Worm (Caenorhabditis elegans) whole organism, late embryonic: ENCODE results near the gene egrh-3.

Source experiments
- K02D7.2 ChIP-seq: sonication (generic microtip); optimal IDR thresholded peaks from 2 replicates; lab custom pipeline; 2017; ENCODE audit warnings: mild to moderate bottlenecking, missing genetic modification characterization, missing compliant biosample characterization
- Y22D7AL.16 ChIP-seq: sonication (generic microtip); optimal IDR thresholded peaks from 2 replicates; lab custom pipeline; 2016; ENCODE audit warnings: missing genetic modification characterization, missing compliant biosample characterization
- ahr-1 ChIP-seq: sonication (generic microtip); optimal IDR thresholded peaks from 2 replicates; lab custom pipeline; 2016; ENCODE audit warnings: missing genetic modification characterization, missing compliant biosample characterization
- ama-1 ChIP-seq: fragments of 150-350 bp; optimal IDR thresholded peaks from 2 replicates; lab custom pipeline; 2014
- ceh-14 ChIP-seq: sonication (generic microtip); optimal IDR thresholded peaks from 2 replicates; lab custom pipeline; 2016; ENCODE audit warnings: missing genotype, missing genetic modification characterization, missing compliant biosample characterization
- ceh-19 ChIP-seq: fragments of 200-800 bp; sonication (Bioruptor generic); optimal IDR thresholded peaks from 2 replicates; lab custom pipeline; 2018; ENCODE audit warnings: mild to moderate bottlenecking, missing genetic modification characterization, missing compliant biosample characterization
- ceh-2 ChIP-seq: sonication (generic microtip); optimal IDR thresholded peaks from 2 replicates; lab custom pipeline; 2016; ENCODE audit warnings: missing genotype, missing genetic modification characterization, missing compliant biosample characterization
- ceh-22 ChIP-seq: sonication (generic microtip); optimal IDR thresholded peaks from 2 replicates; lab custom pipeline; 2017; ENCODE audit warnings: missing biosample characterization, missing genetic modification characterization
- ceh-24 ChIP-seq: sonication (generic microtip); optimal IDR thresholded peaks from 2 replicates; lab custom pipeline; 2016; ENCODE audit warnings: mild to moderate bottlenecking, missing genetic modification characterization, missing compliant biosample characterization
- ceh-30 ChIP-seq: fragments of 150-350 bp; optimal IDR thresholded peaks from 2 replicates; lab custom pipeline; 2014; ENCODE audit warnings: missing biosample characterization, missing genetic modification characterization
- ceh-31 ChIP-seq: sonication (generic microtip); optimal IDR thresholded peaks from 2 replicates; lab custom pipeline; 2016; ENCODE audit warnings: missing genetic modification characterization, missing compliant biosample characterization
- ceh-34 ChIP-seq: sonication (generic microtip); optimal IDR thresholded peaks from 2 replicates; lab custom pipeline; 2016; ENCODE audit warnings: mild to moderate bottlenecking, missing genetic modification characterization, missing compliant biosample characterization
- ceh-48 ChIP-seq: sonication (generic microtip); optimal IDR thresholded peaks from 2 replicates; lab custom pipeline; 2016; ENCODE audit warnings: missing genetic modification characterization, inconsistent platforms, missing compliant biosample characterization
- ceh-6 ChIP-seq: fragments of 200-800 bp; sonication (Bioruptor generic); optimal IDR thresholded peaks from 2 replicates; lab custom pipeline; 2018; ENCODE audit warnings: mild to moderate bottlenecking, missing genetic modification characterization, missing compliant biosample characterization
- ceh-9 ChIP-seq: sonication (generic microtip); optimal IDR thresholded peaks from 2 replicates; lab custom pipeline; 2016; ENCODE audit warnings: mild to moderate bottlenecking, missing genetic modification characterization, inconsistent platforms, missing compliant biosample characterization
- che-1 ChIP-seq: sonication (generic microtip); optimal IDR thresholded peaks from 2 replicates; lab custom pipeline; 2016; ENCODE audit warnings: mild to moderate bottlenecking, missing genetic modification characterization, missing compliant biosample characterization
- eyg-1 ChIP-seq: sonication (generic microtip); optimal IDR thresholded peaks from 2 replicates; lab custom pipeline; 2016; ENCODE audit warnings: missing genotype, missing genetic modification characterization, missing compliant biosample characterization
- fkh-6 ChIP-seq: sonication (generic microtip); optimal IDR thresholded peaks from 2 replicates; lab custom pipeline; 2016; ENCODE audit warnings: missing genetic modification characterization, missing compliant biosample characterization
- hlh-15 ChIP-seq: sonication (generic microtip); optimal IDR thresholded peaks from 2 replicates; lab custom pipeline; 2016; ENCODE audit warnings: missing genetic modification characterization, missing compliant biosample characterization
- hlh-30 ChIP-seq: sonication (generic microtip); optimal IDR thresholded peaks from 2 replicates; lab custom pipeline; 2017; ENCODE audit warnings: antibody characterized with exemption, missing genetic modification characterization, missing compliant biosample characterization; ENCODE audit not compliant: insufficient read depth
- hlh-6 ChIP-seq: sonication (generic microtip); optimal IDR thresholded peaks from 2 replicates; lab custom pipeline; 2016; ENCODE audit warnings: missing genotype, missing genetic modification characterization, missing compliant biosample characterization
- lim-6 ChIP-seq: sonication (generic microtip); optimal IDR thresholded peaks from 2 replicates; lab custom pipeline; 2016; ENCODE audit warnings: missing genetic modification characterization, missing compliant biosample characterization
- madf-2 ChIP-seq: sonication (generic microtip); optimal IDR thresholded peaks from 2 replicates; lab custom pipeline; 2017; ENCODE audit warnings: missing genetic modification characterization, missing compliant biosample characterization
- npax-4 ChIP-seq: sonication (generic microtip); optimal IDR thresholded peaks from 2 replicates; lab custom pipeline; 2016; ENCODE audit warnings: missing genetic modification characterization, missing compliant biosample characterization
- odd-2 ChIP-seq: sonication (generic microtip); optimal IDR thresholded peaks from 2 replicates; lab custom pipeline; 2017; ENCODE audit warnings: antibody characterized with exemption, mild to moderate bottlenecking, missing genetic modification characterization, missing compliant biosample characterization
- pag-3 ChIP-seq: sonication (generic microtip); optimal IDR thresholded peaks from 2 replicates; lab custom pipeline; 2016; ENCODE audit warnings: missing compliant biosample characterization, missing genetic modification characterization, borderline replicate concordance
- pax-1 ChIP-seq: fragments of 150-350 bp; optimal IDR thresholded peaks from 2 replicates; lab custom pipeline; 2014; ENCODE audit warnings: missing biosample characterization, missing genetic modification characterization
- pros-1 ChIP-seq: fragments of 150-350 bp; optimal IDR thresholded peaks from 2 replicates; lab custom pipeline; 2014; ENCODE audit warnings: missing biosample characterization, missing genetic modification reagents, missing genetic modification characterization
- ref-2 ChIP-seq: sonication (generic microtip); optimal IDR thresholded peaks from 2 replicates; lab custom pipeline; 2016; ENCODE audit warnings: missing genetic modification characterization, missing compliant biosample characterization
- sdc-2 ChIP-seq: sonication (generic microtip); optimal IDR thresholded peaks from 2 replicates; lab custom pipeline; 2016; ENCODE audit warnings: missing genotype, missing genetic modification characterization, missing compliant biosample characterization
- sox-2 ChIP-seq: fragments of 200-800 bp; sonication (Bioruptor generic); IDR thresholded peaks from 2 replicates; pipeline ENCODE4 v1.3.6; 2022; ENCODE audit warnings: missing genetic modification reagents, missing genetic modification characterization, missing compliant biosample characterization
- tbx-2 ChIP-seq: sonication (generic microtip); optimal IDR thresholded peaks from 2 replicates; lab custom pipeline; 2016; ENCODE audit warnings: missing genetic modification characterization, missing compliant biosample characterization
- unc-3 ChIP-seq, 2 experiments: fragments of 200-800 bp in 1 of 2; sonication (Bioruptor generic) in 1 of 2; sonication (generic microtip) in 1 of 2; conservative IDR thresholded peaks in 1 of 2; optimal IDR thresholded peaks in 1 of 2; 2 replicates each; pipeline versions ENCODE4 v1.3.6 to Lab custom; 2016 to 2022; ENCODE audit warnings: missing compliant biosample characterization in 2 of 2, missing genetic modification characterization in 2 of 2, missing genetic modification reagents in 1 of 2
- zip-5 ChIP-seq: sonication (generic microtip); optimal IDR thresholded peaks from 2 replicates; lab custom pipeline; 2016; ENCODE audit warnings: missing genetic modification characterization, missing compliant biosample characterization

The egrh-3 gene

ce11 chrIV:2688716-2689307 is at the start of gene egrh-3:
egrh-3 (minus strand) TSS chrIV:2688766.
- TF ChIP-seq ceh-2 (no peak), ceh-22 (no peak), madf-2 (tag; lab: Kevin White, UChicago) (no peak), ceh-48 (tag; lab: Kevin White, UChicago) (no peak)

ce11 chrIV:2736575-2736974 is 48.0 kb upstream of the egrh-3 start:
- no peak for TF ChIP-seq sox-2 (GFP tag; lab: Robert Waterston, UW)
- TF ChIP-seq pag-3 = no peak
- no peak for TF ChIP-seq pax-1 (tag; lab: Kevin White, UChicago)
- TF ChIP-seq hlh-30 (tag; lab: Kevin White, UChicago) = no peak
- TF ChIP-seq ceh-9 (tag; lab: Kevin White, UChicago) = no peak
- TF ChIP-seq zip-5 = no peak
- no peak for TF ChIP-seq ceh-22
- no peak for TF ChIP-seq ceh-19
- no peak for TF ChIP-seq lim-6 (tag; lab: Kevin White, UChicago)
- no peak for TF ChIP-seq Y22D7AL.16 (tag; lab: Kevin White, UChicago)
- no peak for TF ChIP-seq npax-4
- no peak for TF ChIP-seq ama-1 (lab: Kevin White, UChicago)
- no peak for TF ChIP-seq odd-2 (tag; lab: Kevin White, UChicago)
- TF ChIP-seq hlh-6 (tag; lab: Kevin White, UChicago) = no peak
- TF ChIP-seq ceh-2 = no peak
- TF ChIP-seq, all 69 proteins: peak for 0

ce11 chrIV:2734675-2735074 is 46.1 kb upstream of the egrh-3 start:
- TF ChIP-seq ceh-24 (tag; lab: Kevin White, UChicago) (no peak), ahr-1 (tag; lab: Kevin White, UChicago) (no peak), sox-2 (GFP tag; lab: Robert Waterston, UW) (no peak), ceh-31 (tag; lab: Kevin White, UChicago) (no peak), ceh-6 (GFP tag; lab: Kevin White, UChicago) (no peak), ref-2 (tag; lab: Kevin White, UChicago) (no peak), pros-1 (tag; lab: Kevin White, UChicago) (no peak), pax-1 (tag; lab: Kevin White, UChicago) (no peak), hlh-15 (tag; lab: Kevin White, UChicago) (no peak), odd-2 (tag; lab: Kevin White, UChicago) (no peak), eyg-1 (tag; lab: Kevin White, UChicago) (no peak), che-1 (tag; lab: Kevin White, UChicago) (no peak), ceh-2 (no peak), ceh-30 (tag; lab: Kevin White, UChicago) (no peak), K02D7.2 (tag; lab: Kevin White, UChicago) (no peak), ceh-22 (no peak)

ce11 chrIV:2729957-2730356 is 41.4 kb upstream of the egrh-3 start, which contains the start of gene Y94H6A.2:
Y94H6A.2 (plus strand) TSS chrIV:2730292.
- TF ChIP-seq zip-5 (no peak), pros-1 (tag; lab: Kevin White, UChicago) (no peak), ref-2 (tag; lab: Kevin White, UChicago) (no peak), Y22D7AL.16 (tag; lab: Kevin White, UChicago) (no peak), madf-2 (tag; lab: Kevin White, UChicago) (no peak), ceh-24 (tag; lab: Kevin White, UChicago) (no peak), fkh-6 (no peak), ceh-14 (no peak), unc-3 (GFP tag; conservative IDR thresholded peaks at IDR 0.05; lab: Robert Waterston, UW) (no peak), unc-3 (tag; optimal IDR thresholded peaks at IDR 0.05; lab: Kevin White, UChicago) (no peak), ceh-34 (no peak), sdc-2 (tag; lab: Kevin White, UChicago) (no peak), lim-6 (tag; lab: Kevin White, UChicago) (no peak), ceh-2 (no peak), tbx-2 (tag; lab: Kevin White, UChicago) (no peak)
